Fruit fly (Drosophila melanogaster): ENCODE results near the gene CG32576.
A peak's percentile ranks its signal among the peaks of the same experiment; 100 is the strongest.

The CG32576 gene

dm6 chrX:16275854-16276338, 12.4 kb downstream of the CG32576 start, which contains the start of the genes kat80 and Prosalpha4 (continued):
- TF ChIP-seq GATAe (GFP tag; conservative IDR thresholded peaks at IDR 0.05) (no peak), crp (GFP tag; optimal IDR thresholded peaks at IDR 0.05) (peak in 1 of 2 experiments; percentile 60), nerfin-2 (GFP tag; IDR thresholded peaks at IDR 0.05; ENCODE audit: partially characterized antibody) (no peak), ssp (GFP tag; IDR thresholded peaks at IDR 0.05) (no peak), ase (GFP tag; IDR thresholded peaks at IDR 0.05) (no peak), CG15269 (tag; optimal IDR thresholded peaks at IDR 0.05) (peak; percentile 40), Sry-β (GFP tag; optimal IDR thresholded peaks at IDR 0.05) (peak; percentile 34), ERR (GFP tag; optimal IDR thresholded peaks at IDR 0.05) (no peak), Aef1 (GFP tag; IDR thresholded peaks at IDR 0.05) (peak; percentile 32; the same call in 1 of the 3 replicates), NFAT (GFP tag; IDR thresholded peaks at IDR 0.05) (peak; percentile 60), CG8281 (tag; optimal IDR thresholded peaks at IDR 0.05) (no peak), cad (GFP tag; optimal IDR thresholded peaks at IDR 0.05) (no peak), CG8478 (optimal IDR thresholded peaks at IDR 0.05) (no peak), CG16863 (GFP tag; optimal IDR thresholded peaks at IDR 0.05) (no peak), Meics (GFP tag; optimal IDR thresholded peaks at IDR 0.05) (peak; percentile 45), Eip74EF (GFP tag; optimal IDR thresholded peaks at IDR 0.05) (no peak), ara (GFP tag; IDR thresholded peaks at IDR 0.05) (no peak), grn (GFP tag; optimal IDR thresholded peaks at IDR 0.05) (no peak), HLHmδ (GFP tag; optimal IDR thresholded peaks at IDR 0.05) (no peak), chinmo (GFP tag; IDR thresholded peaks at IDR 0.05; ENCODE audit: partially characterized antibody) (0 out of 4 replicates have a peak, but pooled peaks have one; percentile 37), CG17385 (GFP tag; optimal IDR thresholded peaks at IDR 0.05) (peak; percentile 19), Tbp (GFP tag; optimal IDR thresholded peaks at IDR 0.05) (no peak), CG12071 (GFP tag; optimal IDR thresholded peaks at IDR 0.05) (no peak), insv (GFP tag; optimal IDR thresholded peaks at IDR 0.05) (no peak), pzg (GFP tag; optimal IDR thresholded peaks at IDR 0.05) (peak; percentile 43), CG7963 (GFP tag; IDR thresholded peaks at IDR 0.05; ENCODE audit: partially characterized antibody) (peak; percentile 39; the same call in 1 of the 3 replicates), hb (GFP tag; IDR thresholded peaks at IDR 0.05; ENCODE audit: partially characterized antibody) (0 out of 3 replicates have a peak, but pooled peaks have one; percentile 31), jumu (GFP tag; optimal IDR thresholded peaks at IDR 0.05) (no peak), Pdp1 (GFP tag; optimal IDR thresholded peaks at IDR 0.05) (peak in 1 of 2 experiments; percentile 10), lov (optimal IDR thresholded peaks at IDR 0.05) (no peak), lov (GFP tag; IDR thresholded peaks at IDR 0.05) (no peak), CG12659 (GFP tag; optimal IDR thresholded peaks at IDR 0.05) (peak; percentile 28), Dref (GFP tag; IDR thresholded peaks at IDR 0.05) (peak; percentile 32; the same call in 1 of the 2 replicates), shn (GFP tag; optimal IDR thresholded peaks at IDR 0.05) (no peak), sr (GFP tag; IDR thresholded peaks at IDR 0.05) (no peak), kah (GFP tag; optimal IDR thresholded peaks at IDR 0.05) (no peak), CG8944 (GFP tag; optimal IDR thresholded peaks at IDR 0.05) (no peak)

- no peak for TF ChIP-seq ERR (GFP tag; optimal IDR thresholded peaks at IDR 0.05)
- TF ChIP-seq salm (tag; optimal IDR thresholded peaks at IDR 0.05) = no peak
- no peak for TF ChIP-seq Ets97D (GFP tag; optimal IDR thresholded peaks at IDR 0.05)
- TF ChIP-seq chinmo (GFP tag; IDR thresholded peaks at IDR 0.05; ENCODE audit: partially characterized antibody) = 0 out of 4 replicates have a peak, but pooled peaks have one; percentile 14
- peak; percentile 89 for TF ChIP-seq cg (GFP tag; optimal IDR thresholded peaks at IDR 0.05)
- TF ChIP-seq chif (GFP tag; optimal IDR thresholded peaks at IDR 0.05) = no peak
- no peak for TF ChIP-seq Hsf (GFP tag; optimal IDR thresholded peaks at IDR 0.05)
- no peak for TF ChIP-seq HLHmδ (GFP tag; optimal IDR thresholded peaks at IDR 0.05)
- TF ChIP-seq kah (GFP tag; optimal IDR thresholded peaks at IDR 0.05) = peak; percentile 34
- no peak for TF ChIP-seq zf30C (GFP tag; optimal IDR thresholded peaks at IDR 0.05)
- no peak for TF ChIP-seq gem (tag; optimal IDR thresholded peaks at IDR 0.05)
- TF ChIP-seq CG14441 (GFP tag; IDR thresholded peaks at IDR 0.05) = no peak
- TF ChIP-seq bigmax (GFP tag; optimal IDR thresholded peaks at IDR 0.05) = no peak
- peak; percentile 28 for TF ChIP-seq bbx (GFP tag; IDR thresholded peaks at IDR 0.05; ENCODE audit: partially characterized antibody)
- TF ChIP-seq YL-1 (GFP tag; optimal IDR thresholded peaks at IDR 0.05) = peak; percentile 43
- no peak for TF ChIP-seq org-1 (GFP tag; optimal IDR thresholded peaks at IDR 0.05)
- no peak for TF ChIP-seq CG6654 (GFP tag; optimal IDR thresholded peaks at IDR 0.05)
These were observed 13.0 kb downstream of the CG32576 start for dm6 chrX:16275168-16275853.
